Worm (Caenorhabditis elegans): Measurements from ENCODE around the gene klp-11.

ce11 chrIV:8708046-8708445, 53.8 kb downstream of the klp-11 start:
- TF ChIP-seq nhr-2 (tag; optimal IDR thresholded peaks at IDR 0.05) (no peak), elt-1 (tag; optimal IDR thresholded peaks at IDR 0.05; ENCODE audit: borderline replicate concordance, insufficient read depth) (no peak), nhr-28 (tag; optimal IDR thresholded peaks at IDR 0.05) (no peak), ceh-39 (tag; optimal IDR thresholded peaks at IDR 0.05) (no peak), elt-3 (tag; optimal IDR thresholded peaks at IDR 0.05) (no peak), lin-13 (tag; optimal IDR thresholded peaks at IDR 0.05) (no peak), unc-39 (tag; optimal IDR thresholded peaks at IDR 0.05) (no peak), snpc-4 (tag; optimal IDR thresholded peaks at IDR 0.05) (no peak), lin-32 (GFP tag; optimal IDR thresholded peaks at IDR 0.05) (no peak)

All from whole organism, mixed stage, embryonic.